Worm (Caenorhabditis elegans): ENCODE data around the gene asp-18.

Gene asp-18

ce11 chrV:18725858-18726257 lies 5.6 kb downstream of the asp-18 start:
- TF ChIP-seq tab-1 (GFP tag; IDR thresholded peaks at IDR 0.05), result no peak
- no peak for TF ChIP-seq T22C8.4 (GFP tag; IDR thresholded peaks at IDR 0.05)
- TF ChIP-seq ztf-23 (GFP tag; IDR thresholded peaks at IDR 0.05), result no peak
- no peak for TF ChIP-seq ztf-29 (GFP tag; IDR thresholded peaks at IDR 0.05)
- no peak for TF ChIP-seq ref-1 (GFP tag; conservative IDR thresholded peaks at IDR 0.05)
- no peak for TF ChIP-seq med-1 (GFP tag; optimal IDR thresholded peaks at IDR 0.05; ENCODE audit: insufficient read depth)
- no peak for TF ChIP-seq klf-2 (GFP tag; conservative IDR thresholded peaks at IDR 0.05)
- TF ChIP-seq flt-1 (GFP tag; IDR thresholded peaks at IDR 0.05), result no peak
- no peak for TF ChIP-seq cog-1 (tag; optimal IDR thresholded peaks at IDR 0.05)

- TF ChIP-seq ztf-23 (GFP tag; IDR thresholded peaks at IDR 0.05) (no peak), T22C8.4 (GFP tag; IDR thresholded peaks at IDR 0.05) (no peak), klf-2 (GFP tag; conservative IDR thresholded peaks at IDR 0.05) (no peak), flt-1 (GFP tag; IDR thresholded peaks at IDR 0.05) (no peak), ztf-29 (GFP tag; IDR thresholded peaks at IDR 0.05) (no peak), cog-1 (tag; optimal IDR thresholded peaks at IDR 0.05) (no peak), tab-1 (GFP tag; IDR thresholded peaks at IDR 0.05) (no peak), med-1 (GFP tag; optimal IDR thresholded peaks at IDR 0.05; ENCODE audit: insufficient read depth) (no peak), ref-1 (GFP tag; conservative IDR thresholded peaks at IDR 0.05) (no peak)
Measured at ce11 chrV:18724076-18724475, 7.4 kb downstream of the asp-18 start.

- TF ChIP-seq T22C8.4 (GFP tag; IDR thresholded peaks at IDR 0.05) (peak; percentile 99), flt-1 (GFP tag; IDR thresholded peaks at IDR 0.05) (no peak), cog-1 (tag; optimal IDR thresholded peaks at IDR 0.05) (peak; percentile 97)
Measured at ce11 chrV:18723604-18724003, 7.9 kb downstream of the asp-18 start.

- TF ChIP-seq cog-1 (tag; optimal IDR thresholded peaks at IDR 0.05) (no peak), T22C8.4 (GFP tag; IDR thresholded peaks at IDR 0.05) (0 out of 2 replicates have a peak, but pooled peaks have one; percentile 12), ref-1 (GFP tag; conservative IDR thresholded peaks at IDR 0.05) (no peak), tab-1 (GFP tag; IDR thresholded peaks at IDR 0.05) (0 out of 2 replicates have a peak, but pooled peaks have one; percentile 53), klf-2 (GFP tag; conservative IDR thresholded peaks at IDR 0.05) (no peak)
Measured at ce11 chrV:18722510-18723299, 8.8 kb downstream of the asp-18 start.

- TF ChIP-seq tab-1 (GFP tag; IDR thresholded peaks at IDR 0.05), result no peak
- TF ChIP-seq ztf-29 (GFP tag; IDR thresholded peaks at IDR 0.05), result no peak
- TF ChIP-seq klf-2 (GFP tag; conservative IDR thresholded peaks at IDR 0.05), result no peak
- TF ChIP-seq ztf-23 (GFP tag; IDR thresholded peaks at IDR 0.05), result no peak
- TF ChIP-seq flt-1 (GFP tag; IDR thresholded peaks at IDR 0.05), result no peak
- no peak for TF ChIP-seq med-1 (GFP tag; optimal IDR thresholded peaks at IDR 0.05; ENCODE audit: insufficient read depth)
- no peak for TF ChIP-seq T22C8.4 (GFP tag; IDR thresholded peaks at IDR 0.05)
- no peak for TF ChIP-seq ref-1 (GFP tag; conservative IDR thresholded peaks at IDR 0.05)
- TF ChIP-seq cog-1 (tag; optimal IDR thresholded peaks at IDR 0.05), result no peak
Measured at ce11 chrV:18721873-18722272, 9.6 kb downstream of the asp-18 start.

ce11 chrV:18719956-18720489 lies 11.5 kb downstream of the asp-18 start, which contains the start of gene Y17D7C.2:
TSS of gene Y17D7C.2 (minus strand) at chrV:18719987.
- TF ChIP-seq ztf-29 (GFP tag; IDR thresholded peaks at IDR 0.05) (no peak), flt-1 (GFP tag; IDR thresholded peaks at IDR 0.05) (no peak), klf-2 (GFP tag; conservative IDR thresholded peaks at IDR 0.05) (no peak), ztf-23 (GFP tag; IDR thresholded peaks at IDR 0.05) (no peak), ref-1 (GFP tag; conservative IDR thresholded peaks at IDR 0.05) (no peak), tab-1 (GFP tag; IDR thresholded peaks at IDR 0.05) (0 out of 2 replicates have a peak, but pooled peaks have one; percentile 60), T22C8.4 (GFP tag; IDR thresholded peaks at IDR 0.05) (0 out of 2 replicates have a peak, but pooled peaks have one; percentile 30), med-1 (GFP tag; optimal IDR thresholded peaks at IDR 0.05; ENCODE audit: insufficient read depth) (peak; percentile 44), cog-1 (tag; optimal IDR thresholded peaks at IDR 0.05) (no peak)

- TF ChIP-seq med-1 (GFP tag; optimal IDR thresholded peaks at IDR 0.05; ENCODE audit: insufficient read depth), result no peak
- TF ChIP-seq tab-1 (GFP tag; IDR thresholded peaks at IDR 0.05), result peak; percentile 46; the same call in 1 of the 2 replicates
- TF ChIP-seq cog-1 (tag; optimal IDR thresholded peaks at IDR 0.05), result no peak
- no peak for TF ChIP-seq ztf-23 (GFP tag; IDR thresholded peaks at IDR 0.05)
- TF ChIP-seq ref-1 (GFP tag; conservative IDR thresholded peaks at IDR 0.05), result peak; percentile 50; the same call in 1 of the 2 replicates
- no peak for TF ChIP-seq flt-1 (GFP tag; IDR thresholded peaks at IDR 0.05)
- no peak for TF ChIP-seq T22C8.4 (GFP tag; IDR thresholded peaks at IDR 0.05)
- TF ChIP-seq ztf-29 (GFP tag; IDR thresholded peaks at IDR 0.05), result no peak
- TF ChIP-seq klf-2 (GFP tag; conservative IDR thresholded peaks at IDR 0.05), result no peak
Measured at ce11 chrV:18719412-18719811, 12.1 kb downstream of the asp-18 start.

- TF ChIP-seq ztf-29 (GFP tag; IDR thresholded peaks at IDR 0.05), result no peak
- TF ChIP-seq cog-1 (tag; optimal IDR thresholded peaks at IDR 0.05), result no peak
- no peak for TF ChIP-seq med-1 (GFP tag; optimal IDR thresholded peaks at IDR 0.05; ENCODE audit: insufficient read depth)
- TF ChIP-seq flt-1 (GFP tag; IDR thresholded peaks at IDR 0.05), result no peak
- TF ChIP-seq ztf-23 (GFP tag; IDR thresholded peaks at IDR 0.05), result no peak
- TF ChIP-seq tab-1 (GFP tag; IDR thresholded peaks at IDR 0.05), result peak; percentile 75
- TF ChIP-seq T22C8.4 (GFP tag; IDR thresholded peaks at IDR 0.05), result peak; percentile 54
- no peak for TF ChIP-seq klf-2 (GFP tag; conservative IDR thresholded peaks at IDR 0.05)
- TF ChIP-seq ref-1 (GFP tag; conservative IDR thresholded peaks at IDR 0.05), result peak; percentile 43
Measured at ce11 chrV:18712118-18712517, 19.4 kb downstream of the asp-18 start.

ce11 chrV:18711362-18711761 lies 20.1 kb downstream of the asp-18 start:
- TF ChIP-seq klf-2 (GFP tag; conservative IDR thresholded peaks at IDR 0.05) (no peak), flt-1 (GFP tag; IDR thresholded peaks at IDR 0.05) (no peak), med-1 (GFP tag; optimal IDR thresholded peaks at IDR 0.05; ENCODE audit: insufficient read depth) (no peak), ztf-29 (GFP tag; IDR thresholded peaks at IDR 0.05) (no peak)

Data from whole organism, midembryonic.